Fruit fly (Drosophila melanogaster): ENCODE data around the gene Ptp4E.

The Ptp4E gene

DNA sequence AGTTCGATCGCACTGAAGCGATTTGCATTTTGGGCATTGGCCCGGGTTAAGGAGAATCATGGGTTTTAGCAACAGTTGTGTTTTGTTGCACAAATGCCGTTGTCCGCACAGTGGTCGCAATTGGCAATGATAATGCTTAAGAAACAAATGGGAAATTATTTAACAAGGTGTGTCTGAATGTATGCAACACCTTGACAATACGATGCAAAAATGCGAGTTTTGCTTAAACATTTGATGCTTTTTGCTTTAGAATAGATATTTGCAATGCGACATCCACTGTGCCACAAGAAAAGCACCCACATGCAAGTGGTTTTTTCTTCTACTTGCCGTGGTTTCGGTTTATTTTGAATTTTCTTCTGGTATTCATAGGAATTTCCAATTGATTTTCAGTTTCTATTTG, 60.1 kb downstream of the Ptp4E start (continued):
- no peak for TF ChIP-seq CG3032 (tag; optimal IDR thresholded peaks at IDR 0.05)
- TF ChIP-seq CG8319 (GFP tag; optimal IDR thresholded peaks at IDR 0.05), result no peak
- TF ChIP-seq Hr38 (GFP tag; optimal IDR thresholded peaks at IDR 0.05), result no peak
- TF ChIP-seq Ets96B (tag; optimal IDR thresholded peaks at IDR 0.05), result peak; percentile 6
- peak; percentile 60 for TF ChIP-seq Hr4 (GFP tag; optimal IDR thresholded peaks at IDR 0.05)
- TF ChIP-seq Smox (GFP tag; optimal IDR thresholded peaks at IDR 0.05), result no peak
- TF ChIP-seq fkh (GFP tag; optimal IDR thresholded peaks at IDR 0.05), result no peak
- TF ChIP-seq Eip78C (GFP tag), result peak; percentile 72
- TF ChIP-seq CG3919 (GFP tag; optimal IDR thresholded peaks at IDR 0.05), result peak; percentile 50
- peak; percentile 38 for TF ChIP-seq Hr39 (GFP tag; optimal IDR thresholded peaks at IDR 0.05)
- peak; percentile 42 for TF ChIP-seq achi (GFP tag; optimal IDR thresholded peaks at IDR 0.05)
- TF ChIP-seq CG8632 (GFP tag; optimal IDR thresholded peaks at IDR 0.05), result no peak
- no peak for TF ChIP-seq CG34406 (GFP tag; optimal IDR thresholded peaks at IDR 0.05)
- TF ChIP-seq spab (GFP tag; optimal IDR thresholded peaks at IDR 0.05), result no peak
- peak; percentile 44 for TF ChIP-seq Sox14 (GFP tag; optimal IDR thresholded peaks at IDR 0.05)
- TF ChIP-seq vri (GFP tag; optimal IDR thresholded peaks at IDR 0.05), result no peak
- peak; percentile 71 for TF ChIP-seq CG15336 (GFP tag; IDR thresholded peaks at IDR 0.05)
- TF ChIP-seq Blimp-1 (GFP tag; optimal IDR thresholded peaks at IDR 0.05), result no peak
- TF ChIP-seq CG11294 (GFP tag; IDR thresholded peaks at IDR 0.05), result no peak
- peak; percentile 36 for TF ChIP-seq Met (GFP tag; optimal IDR thresholded peaks at IDR 0.05)
- peak; percentile 65 for TF ChIP-seq CG8119 (GFP tag; IDR thresholded peaks at IDR 0.05)
- peak; percentile 11 for TF ChIP-seq CG31627 (GFP tag; optimal IDR thresholded peaks at IDR 0.05)
- no peak for TF ChIP-seq CG16779 (tag; optimal IDR thresholded peaks at IDR 0.05)
- TF ChIP-seq CG6808 (GFP tag; optimal IDR thresholded peaks at IDR 0.05), result no peak
- peak; percentile 45 for TF ChIP-seq CG4318 (GFP tag; optimal IDR thresholded peaks at IDR 0.05)
- TF ChIP-seq pdm3 (GFP tag; optimal IDR thresholded peaks at IDR 0.05), result peak; percentile 54
- no peak for TF ChIP-seq Sox102F (GFP tag; optimal IDR thresholded peaks at IDR 0.05)
- peak; percentile 1 for TF ChIP-seq Lpt (GFP tag; optimal IDR thresholded peaks at IDR 0.05)
- no peak for TF ChIP-seq CG11762 (GFP tag; optimal IDR thresholded peaks at IDR 0.05; ENCODE audit: insufficient read depth)
- no peak for TF ChIP-seq CG7368 (GFP tag; optimal IDR thresholded peaks at IDR 0.05)
- peak; percentile 48 for TF ChIP-seq net (GFP tag; optimal IDR thresholded peaks at IDR 0.05)
- peak; percentile 3 for TF ChIP-seq lz (GFP tag; optimal IDR thresholded peaks at IDR 0.05)
- TF ChIP-seq topi (GFP tag; optimal IDR thresholded peaks at IDR 0.05), result peak; percentile 20
- TF ChIP-seq ss (GFP tag; optimal IDR thresholded peaks at IDR 0.05), result no peak
- TF ChIP-seq Eip93F (GFP tag; optimal IDR thresholded peaks at IDR 0.05), result no peak
- TF ChIP-seq Ets21C (GFP tag; optimal IDR thresholded peaks at IDR 0.05), result no peak

DNA sequence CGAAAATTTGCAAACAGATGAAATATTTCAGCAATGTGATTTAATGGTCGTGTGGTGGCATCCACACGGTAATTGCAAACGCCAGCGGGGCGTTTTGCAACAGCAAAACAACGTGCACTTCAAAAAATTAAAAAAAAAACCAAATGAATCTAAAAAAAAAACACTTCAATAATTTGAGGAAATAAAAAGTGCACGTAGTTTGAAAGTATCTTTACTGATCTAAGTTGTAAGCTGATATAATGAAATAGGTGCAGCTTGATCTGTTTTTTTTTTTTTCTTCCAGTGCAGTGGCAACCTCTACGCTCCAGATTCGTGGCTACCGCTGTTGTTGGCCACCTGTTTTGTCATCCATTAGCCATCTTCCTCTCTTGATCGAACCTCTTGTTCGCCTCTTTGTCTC, 63.8 kb downstream of the Ptp4E start:
- TF ChIP-seq fd85E (GFP tag; optimal IDR thresholded peaks at IDR 0.05) (no peak), Sox14 (GFP tag; optimal IDR thresholded peaks at IDR 0.05) (peak; percentile 36), Eip93F (GFP tag; optimal IDR thresholded peaks at IDR 0.05) (no peak), Sox15 (GFP tag; optimal IDR thresholded peaks at IDR 0.05) (no peak), Blimp-1 (GFP tag; optimal IDR thresholded peaks at IDR 0.05) (no peak), CG15336 (GFP tag; IDR thresholded peaks at IDR 0.05) (peak; percentile 77), lz (GFP tag; optimal IDR thresholded peaks at IDR 0.05) (no peak), CG4318 (GFP tag; optimal IDR thresholded peaks at IDR 0.05) (peak; percentile 53), Lpt (GFP tag; optimal IDR thresholded peaks at IDR 0.05) (peak; percentile 26), Sox102F (GFP tag; optimal IDR thresholded peaks at IDR 0.05) (no peak), CG6808 (GFP tag; optimal IDR thresholded peaks at IDR 0.05) (no peak), CG3919 (GFP tag; optimal IDR thresholded peaks at IDR 0.05) (peak; percentile 48), salr (GFP tag; optimal IDR thresholded peaks at IDR 0.05) (peak in 1 of 2 experiments; percentile 40), CG11762 (GFP tag; optimal IDR thresholded peaks at IDR 0.05; ENCODE audit: insufficient read depth) (no peak), fkh (GFP tag; optimal IDR thresholded peaks at IDR 0.05) (no peak), CG6792 (GFP tag; optimal IDR thresholded peaks at IDR 0.05) (no peak), dsx (GFP tag; optimal IDR thresholded peaks at IDR 0.05; ENCODE audit: poor library complexity, severe bottlenecking) (no peak), Hr39 (GFP tag; optimal IDR thresholded peaks at IDR 0.05) (peak; percentile 9), ss (GFP tag; optimal IDR thresholded peaks at IDR 0.05) (no peak), achi (GFP tag; optimal IDR thresholded peaks at IDR 0.05) (peak; percentile 62), Ets21C (GFP tag; optimal IDR thresholded peaks at IDR 0.05) (no peak), Gug (GFP tag; IDR thresholded peaks at IDR 0.05) (no peak), CG16779 (tag; optimal IDR thresholded peaks at IDR 0.05) (no peak), CG8119 (GFP tag; IDR thresholded peaks at IDR 0.05) (peak; percentile 77), CG10631 (GFP tag; optimal IDR thresholded peaks at IDR 0.05) (peak; percentile 48), cyc (GFP tag; optimal IDR thresholded peaks at IDR 0.05) (no peak), dac (GFP tag; optimal IDR thresholded peaks at IDR 0.05) (peak; percentile 28), vri (GFP tag; optimal IDR thresholded peaks at IDR 0.05) (no peak), Eip75B (GFP tag; optimal IDR thresholded peaks at IDR 0.05) (peak; percentile 14), OdsH (GFP tag; optimal IDR thresholded peaks at IDR 0.05) (peak; percentile 41), Hr38 (GFP tag; optimal IDR thresholded peaks at IDR 0.05) (no peak), CG8632 (GFP tag; optimal IDR thresholded peaks at IDR 0.05) (no peak), net (GFP tag; optimal IDR thresholded peaks at IDR 0.05) (peak; percentile 17), acj6 (GFP tag; optimal IDR thresholded peaks at IDR 0.05) (peak; percentile 44), Smox (GFP tag; optimal IDR thresholded peaks at IDR 0.05) (no peak)
